Worm (Caenorhabditis elegans) whole organism, mixed stage, embryonic: ENCODE results near the gene F36H5.13.

Source experiments
- M03D4.4 ChIP-seq: sonication (generic microtip); optimal IDR thresholded peaks from 2 replicates; lab custom pipeline; 2017; ENCODE audit warnings: mild to moderate bottlenecking, missing genetic modification characterization, missing compliant biosample characterization
- bed-3 ChIP-seq: fragments of 200-800 bp; sonication (Bioruptor generic); optimal IDR thresholded peaks from 3 replicates; lab custom pipeline; 2018; ENCODE audit warnings: mild to moderate bottlenecking, missing genetic modification characterization, moderate library complexity, missing compliant biosample characterization
- blmp-1 ChIP-seq: fragments of 150-350 bp; optimal IDR thresholded peaks from 2 replicates; lab custom pipeline; 2014; ENCODE audit warnings: missing biosample characterization, missing genetic modification characterization
- ceh-39 ChIP-seq: fragments of 150-350 bp; optimal IDR thresholded peaks from 2 replicates; lab custom pipeline; 2014; ENCODE audit warnings: missing biosample characterization, missing genetic modification characterization
- ceh-83 ChIP-seq: fragments of 200-800 bp; sonication (Bioruptor generic); optimal IDR thresholded peaks from 2 replicates; lab custom pipeline; 2018; ENCODE audit warnings: mild to moderate bottlenecking, missing genetic modification characterization, missing compliant biosample characterization
- ces-1 ChIP-seq: fragments of 150-350 bp; optimal IDR thresholded peaks from 2 replicates; lab custom pipeline; 2014; ENCODE audit warnings: missing biosample characterization, missing genetic modification reagents, missing genetic modification characterization
- elt-1 ChIP-seq: sonication (generic microtip); optimal IDR thresholded peaks from 2 replicates; lab custom pipeline; 2017; ENCODE audit warnings: missing genetic modification characterization, mild to moderate bottlenecking, missing compliant biosample characterization, antibody characterized with exemption, moderate library complexity, borderline replicate concordance; ENCODE audit not compliant: insufficient read depth
- flh-1 ChIP-seq: fragments of 200-800 bp; sonication (Bioruptor generic); optimal IDR thresholded peaks from 2 replicates; lab custom pipeline; 2018; ENCODE audit warnings: mild to moderate bottlenecking, missing genetic modification characterization, moderate library complexity, missing compliant biosample characterization
- ham-2 ChIP-seq: fragments of 200-800 bp; sonication (Bioruptor generic); optimal IDR thresholded peaks from 2 replicates; lab custom pipeline; 2018; ENCODE audit warnings: mild to moderate bottlenecking, missing genetic modification characterization, missing compliant biosample characterization
- hlh-1 ChIP-seq: fragments of 150-350 bp; optimal IDR thresholded peaks from 2 replicates; lab custom pipeline; 2014; ENCODE audit warnings: missing biosample characterization, missing genetic modification reagents, missing genetic modification characterization
- lin-13 ChIP-seq: fragments of 150-350 bp; optimal IDR thresholded peaks from 2 replicates; lab custom pipeline; 2014; ENCODE audit warnings: missing biosample characterization, missing genetic modification characterization
- lin-32 ChIP-seq: fragments of 200-800 bp; sonication (Bioruptor generic); optimal IDR thresholded peaks from 2 replicates; lab custom pipeline; 2018; ENCODE audit warnings: mild to moderate bottlenecking, missing genetic modification characterization, missing compliant biosample characterization
- lsy-2 ChIP-seq: fragments of 150-350 bp; optimal IDR thresholded peaks from 2 replicates; lab custom pipeline; 2014; ENCODE audit warnings: missing biosample characterization, missing genetic modification characterization
- mab-5 ChIP-seq: fragments of 150-350 bp; optimal IDR thresholded peaks from 2 replicates; lab custom pipeline; 2014; ENCODE audit warnings: missing biosample characterization, missing genetic modification characterization
- mep-1 ChIP-seq: fragments of 150-350 bp; optimal IDR thresholded peaks from 2 replicates; lab custom pipeline; 2017; ENCODE audit warnings: missing biosample characterization, missing genetic modification reagents, missing genetic modification characterization, inconsistent platforms
- mls-2 ChIP-seq: sonication (generic microtip); optimal IDR thresholded peaks from 2 replicates; lab custom pipeline; 2016; ENCODE audit warnings: mild to moderate bottlenecking, missing genetic modification characterization, moderate library complexity, missing compliant biosample characterization
- nhr-12 ChIP-seq: fragments of 150-350 bp; optimal IDR thresholded peaks from 2 replicates; lab custom pipeline; 2014; ENCODE audit warnings: missing biosample characterization, missing genetic modification characterization
- nhr-2 ChIP-seq: fragments of 150-350 bp; optimal IDR thresholded peaks from 2 replicates; lab custom pipeline; 2014; ENCODE audit warnings: missing biosample characterization, missing genetic modification characterization
- nhr-237 ChIP-seq: fragments of 150-350 bp; optimal IDR thresholded peaks from 2 replicates; lab custom pipeline; 2014; ENCODE audit warnings: missing biosample characterization, missing genetic modification characterization
- nhr-28 ChIP-seq: fragments of 150-350 bp; optimal IDR thresholded peaks from 2 replicates; lab custom pipeline; 2014; ENCODE audit warnings: missing biosample characterization, missing genetic modification characterization
- nhr-76 ChIP-seq: sonication (generic microtip); optimal IDR thresholded peaks from 2 replicates; lab custom pipeline; 2017; ENCODE audit warnings: missing biosample characterization, missing genetic modification characterization
- pha-4 ChIP-seq: fragments of 150-350 bp; optimal IDR thresholded peaks from 2 replicates; lab custom pipeline; 2018; ENCODE audit warnings: missing biosample characterization, missing genetic modification reagents, missing genetic modification characterization
- sptf-1 ChIP-seq: sonication (generic microtip); optimal IDR thresholded peaks from 2 replicates; lab custom pipeline; 2017; ENCODE audit warnings: mild to moderate bottlenecking, missing genetic modification characterization, moderate library complexity, missing compliant biosample characterization
- tbx-8 ChIP-seq: fragments of 200-800 bp; sonication (Bioruptor generic); optimal IDR thresholded peaks from 2 replicates; lab custom pipeline; 2018; ENCODE audit warnings: mild to moderate bottlenecking, missing genetic modification characterization, moderate library complexity, missing compliant biosample characterization
- unc-39 ChIP-seq: fragments of 150-350 bp; optimal IDR thresholded peaks from 2 replicates; lab custom pipeline; 2014; ENCODE audit warnings: missing biosample characterization, missing genetic modification characterization
- unc-62 ChIP-seq: fragments of 150-350 bp; optimal IDR thresholded peaks from 2 replicates; lab custom pipeline; 2014; ENCODE audit warnings: missing biosample characterization, missing genetic modification reagents, missing genetic modification characterization
- zip-8 ChIP-seq: fragments of 150-350 bp; optimal IDR thresholded peaks from 2 replicates; lab custom pipeline; 2014; ENCODE audit warnings: missing biosample characterization, missing genetic modification characterization
- ztf-11 ChIP-seq: fragments of 150-350 bp; optimal IDR thresholded peaks from 2 replicates; lab custom pipeline; 2014; ENCODE audit warnings: missing biosample characterization, missing genetic modification characterization

Gene F36H5.13

DNA sequence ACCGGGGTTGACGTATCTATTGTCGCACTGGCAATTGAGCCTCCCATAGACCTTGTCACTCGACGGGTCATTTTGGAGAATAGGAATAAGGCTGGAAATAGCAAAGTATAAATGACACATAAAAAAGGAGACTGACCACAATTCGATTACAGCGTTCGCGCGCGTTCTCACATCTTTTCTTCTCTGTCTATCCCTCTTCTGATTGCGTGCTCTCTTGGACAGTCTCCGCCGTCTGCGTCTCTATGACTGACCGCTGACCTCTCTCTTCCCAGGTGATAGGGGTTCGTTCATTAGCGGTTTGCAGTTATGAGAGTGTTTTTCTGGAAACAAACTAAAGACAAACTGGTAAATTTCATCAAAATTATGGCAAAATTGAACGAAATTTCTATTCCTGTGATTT, 14.0 kb downstream of the F36H5.13 start, which contains the start of gene ceh-83:
TSS of gene ceh-83 (minus strand) at position 181 of the 400 bp plus-strand sequence.
- TF ChIP-seq zip-8 (no peak), sptf-1 (tag; lab: Kevin White, UChicago) (no peak), ham-2 (no peak), elt-1 (tag; lab: Kevin White, UChicago) (no peak), ceh-39 (tag; lab: Kevin White, UChicago) (no peak), lin-32 (GFP tag; lab: Kevin White, UChicago) (no peak), ces-1 (GFP tag; lab: Kevin White, UChicago) (no peak), pha-4 (tag; lab: Kevin White, UChicago) (no peak), mls-2 (no peak), blmp-1 (tag; lab: Kevin White, UChicago) (no peak), mep-1 (tag; lab: Kevin White, UChicago) (no peak), flh-1 (GFP tag; lab: Kevin White, UChicago) (no peak), M03D4.4 (no peak), lsy-2 (no peak), nhr-237 (no peak), unc-62 (GFP tag; lab: Kevin White, UChicago) (no peak)

DNA sequence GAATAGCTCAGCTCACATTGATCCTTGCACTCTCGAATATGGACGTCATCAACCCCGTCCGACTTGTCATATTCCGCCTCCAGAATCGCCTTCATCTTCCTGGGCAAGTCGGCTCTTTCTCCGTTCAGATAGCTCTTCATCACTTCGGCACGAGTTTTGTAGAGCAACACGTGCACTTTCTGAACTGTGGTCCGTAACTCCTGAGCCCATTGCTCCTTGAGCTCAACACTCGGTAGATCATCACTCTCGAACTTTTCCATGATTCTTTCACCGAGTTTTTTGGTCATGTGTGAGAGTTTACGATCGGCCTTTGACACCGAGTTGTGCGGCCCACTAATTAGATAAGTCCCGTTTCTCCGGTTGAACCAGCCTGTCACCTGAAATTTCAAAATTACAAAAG, 15.2 kb downstream of the F36H5.13 start:
- TF ChIP-seq bed-3 (GFP tag; lab: Kevin White, UChicago) (no peak), mep-1 (tag; lab: Kevin White, UChicago) (no peak), ztf-11 (tag; lab: Kevin White, UChicago) (no peak), blmp-1 (tag; lab: Kevin White, UChicago) (no peak), sptf-1 (tag; lab: Kevin White, UChicago) (no peak), M03D4.4 (no peak), lsy-2 (no peak), lin-32 (GFP tag; lab: Kevin White, UChicago) (no peak), elt-1 (tag; lab: Kevin White, UChicago) (no peak), mab-5 (no peak)

DNA sequence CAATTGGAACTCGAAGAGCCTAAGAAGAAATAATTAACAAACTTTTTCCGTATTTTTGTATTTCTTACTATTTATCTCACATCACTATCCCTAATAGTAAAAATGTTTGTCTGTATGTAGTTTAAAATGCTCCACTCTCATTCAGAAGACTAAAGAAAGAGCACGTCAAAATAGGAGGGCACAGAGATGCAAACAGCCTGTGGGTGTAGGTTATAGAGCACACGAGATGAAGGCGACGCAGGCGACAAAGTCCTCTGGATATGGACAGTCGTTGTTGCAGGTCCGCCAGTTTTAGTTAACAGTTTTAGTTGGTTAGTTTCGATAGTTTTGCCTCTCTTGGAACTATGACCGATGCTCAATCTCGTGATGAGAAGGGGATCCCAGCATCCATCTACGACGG, 18.4 kb downstream of the F36H5.13 start, which contains the start of gene ceh-82:
TSS of gene ceh-82 (plus strand) at position 301 of the 400 bp plus-strand sequence.
- TF ChIP-seq blmp-1 (tag; lab: Kevin White, UChicago): no peak
- TF ChIP-seq elt-1 (tag; lab: Kevin White, UChicago): no peak
- no peak for TF ChIP-seq nhr-12 (tag; lab: Kevin White, UChicago)
- TF ChIP-seq ceh-83: no peak
- TF ChIP-seq unc-39 (tag; lab: Kevin White, UChicago): no peak
- TF ChIP-seq unc-62 (GFP tag; lab: Kevin White, UChicago): no peak

DNA sequence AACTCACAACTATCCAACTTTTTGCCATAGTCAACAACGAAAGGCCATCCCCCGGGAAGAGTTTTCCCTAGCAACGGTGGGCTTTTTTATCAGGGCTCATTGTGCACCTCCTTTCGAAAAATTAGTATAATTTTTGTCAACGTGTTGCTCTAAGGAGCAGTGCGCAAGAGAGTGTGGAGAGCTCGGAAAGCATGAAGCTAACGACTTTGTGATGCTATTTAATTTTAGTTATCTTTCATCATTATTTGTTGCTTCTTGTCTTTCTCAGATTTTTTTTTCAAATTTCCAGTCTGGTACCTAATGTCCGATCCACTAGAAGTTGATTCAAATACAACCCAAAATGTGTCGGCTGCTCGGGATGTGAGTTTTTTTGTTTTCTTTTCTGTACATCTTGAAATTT, 20.2 kb downstream of the F36H5.13 start, which contains the start of gene ceh-81:
TSS of gene ceh-81 (plus strand) at position 301 of the 400 bp plus-strand sequence.
- no peak for TF ChIP-seq unc-39 (tag; lab: Kevin White, UChicago)
- no peak for TF ChIP-seq nhr-12 (tag; lab: Kevin White, UChicago)
- TF ChIP-seq elt-1 (tag; lab: Kevin White, UChicago): no peak
- no peak for TF ChIP-seq ceh-39 (tag; lab: Kevin White, UChicago)
- TF ChIP-seq zip-8: no peak
- TF ChIP-seq nhr-28 (tag; lab: Kevin White, UChicago): no peak
- TF ChIP-seq ztf-11 (tag; lab: Kevin White, UChicago): no peak
- TF ChIP-seq mep-1 (tag; lab: Kevin White, UChicago): no peak
- TF ChIP-seq nhr-2 (tag; lab: Kevin White, UChicago): no peak
- no peak for TF ChIP-seq lin-32 (GFP tag; lab: Kevin White, UChicago)
- TF ChIP-seq lin-13 (tag; lab: Kevin White, UChicago): no peak
- TF ChIP-seq tbx-8: no peak
- TF ChIP-seq ceh-83: no peak

DNA sequence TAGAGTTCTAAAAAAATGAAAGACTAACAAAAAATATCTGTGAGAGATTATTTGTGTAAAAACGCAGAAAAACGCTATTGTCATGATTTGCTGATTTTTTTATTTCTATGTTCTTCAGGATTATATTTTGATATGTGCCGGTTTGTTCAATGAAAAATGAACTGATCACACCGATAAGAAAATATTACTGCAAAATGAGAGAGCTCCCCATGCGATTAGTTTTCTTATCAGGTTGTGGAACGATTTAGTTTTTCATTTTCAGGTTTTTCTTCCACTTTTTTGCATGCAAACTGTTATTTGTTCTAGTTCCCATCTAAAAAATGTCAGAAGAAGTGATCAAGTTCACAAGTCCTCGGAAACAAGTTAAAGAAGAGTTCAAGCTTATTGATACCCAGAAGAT, 22.1 kb downstream of the F36H5.13 start, which contains the start of gene btb-9:
TSS of gene btb-9 (plus strand) at position 254 of the 400 bp plus-strand sequence.
- TF ChIP-seq lsy-2 (no peak), nhr-2 (tag; lab: Kevin White, UChicago) (no peak), ztf-11 (tag; lab: Kevin White, UChicago) (no peak), hlh-1 (tag; lab: Kevin White, UChicago) (no peak), mab-5 (no peak), sptf-1 (tag; lab: Kevin White, UChicago) (no peak)
- TF ChIP-seq, all 35 proteins: peak for 0

DNA sequence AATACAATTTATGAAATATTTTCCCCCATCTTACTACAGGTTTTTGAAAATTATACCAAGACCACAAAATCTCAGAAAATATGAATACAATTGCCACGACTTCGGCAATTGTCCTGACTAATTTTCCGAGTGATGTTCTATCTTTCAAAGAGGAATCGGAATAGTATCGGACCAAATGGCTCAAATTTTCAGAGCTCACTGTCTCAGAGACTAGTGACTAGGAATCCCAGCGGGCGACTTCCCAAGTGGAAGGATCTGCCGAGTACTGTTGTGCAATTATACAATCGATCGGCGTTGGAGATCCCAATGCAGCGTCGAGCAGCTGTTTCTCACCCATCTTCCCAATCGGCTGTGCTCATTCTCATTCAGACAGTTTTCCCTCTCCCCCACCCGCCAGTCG, 24.6 kb downstream of the F36H5.13 start, which contains the start of gene F45C12.17:
TSS of gene F45C12.17 (plus strand) at position 377 of the 400 bp plus-strand sequence.
- TF ChIP-seq blmp-1 (tag; lab: Kevin White, UChicago) (no peak), nhr-28 (tag; lab: Kevin White, UChicago) (no peak), nhr-76 (tag; lab: Kevin White, UChicago) (no peak), ceh-39 (tag; lab: Kevin White, UChicago) (peak; percentile 12)
